Fruit fly (Drosophila melanogaster): ENCODE results near the gene sl.

Gene sl

dm6 chrX:16404803-16405202, 54.7 kb downstream of the sl start, which contains the start of gene CG9981:
CG9981 (minus strand) TSS chrX:16405122.
- TF ChIP-seq cad (GFP tag; optimal IDR thresholded peaks at IDR 0.05) (no peak), CG7745 (tag; optimal IDR thresholded peaks at IDR 0.05) (no peak), CTCF (GFP tag; optimal IDR thresholded peaks at IDR 0.05) (no peak), CG4328 (GFP tag; optimal IDR thresholded peaks at IDR 0.05) (no peak), mirr (GFP tag; optimal IDR thresholded peaks at IDR 0.05) (peak; percentile 52), fd102C (GFP tag; optimal IDR thresholded peaks at IDR 0.05) (no peak), CG2889 (GFP tag; IDR thresholded peaks at IDR 0.05) (no peak), klu (GFP tag; IDR thresholded peaks at IDR 0.05) (no peak), PHDP (tag; optimal IDR thresholded peaks at IDR 0.05) (no peak), CG13296 (GFP tag; optimal IDR thresholded peaks at IDR 0.05) (peak; percentile 6), CG7987 (GFP tag; optimal IDR thresholded peaks at IDR 0.05) (no peak), CG31224 (GFP tag; IDR thresholded peaks at IDR 0.05) (no peak), grn (GFP tag; optimal IDR thresholded peaks at IDR 0.05) (peak; percentile 12), CG12071 (GFP tag; optimal IDR thresholded peaks at IDR 0.05) (no peak), CG4617 (GFP tag; optimal IDR thresholded peaks at IDR 0.05; ENCODE audit: borderline replicate concordance) (no peak), CG34376 (GFP tag; optimal IDR thresholded peaks at IDR 0.05) (peak; percentile 53), ken (GFP tag; IDR thresholded peaks at IDR 0.05) (no peak), CG1602 (GFP tag; optimal IDR thresholded peaks at IDR 0.05) (no peak), exex (tag; optimal IDR thresholded peaks at IDR 0.05) (peak; percentile 46), zf30C (GFP tag; optimal IDR thresholded peaks at IDR 0.05) (no peak), Deaf1 (tag; optimal IDR thresholded peaks at IDR 0.05) (peak; percentile 11), tio (GFP tag; optimal IDR thresholded peaks at IDR 0.05) (no peak), CG8281 (tag; optimal IDR thresholded peaks at IDR 0.05) (no peak), sug (tag; optimal IDR thresholded peaks at IDR 0.05) (peak; percentile 3), ssp (GFP tag; IDR thresholded peaks at IDR 0.05) (no peak), vvl (GFP tag; IDR thresholded peaks at IDR 0.05) (no peak), otp (GFP tag; IDR thresholded peaks at IDR 0.05) (no peak), CG18764 (GFP tag; optimal IDR thresholded peaks at IDR 0.05) (no peak), Oaz (GFP tag; IDR thresholded peaks at IDR 0.05) (no peak), B-H2 (GFP tag; optimal IDR thresholded peaks at IDR 0.05) (no peak), B-H1 (GFP tag; IDR thresholded peaks at IDR 0.05) (no peak), CG6254 (GFP tag; optimal IDR thresholded peaks at IDR 0.05) (no peak), CG13287 (GFP tag; IDR thresholded peaks at IDR 0.05; ENCODE audit: partially characterized antibody) (no peak), Trl (optimal IDR thresholded peaks at IDR 0.05) (no peak), Trl (GFP tag; optimal IDR thresholded peaks at IDR 0.05) (no peak), lola (GFP tag; optimal IDR thresholded peaks at IDR 0.05) (no peak), HLH54F (GFP tag; optimal IDR thresholded peaks at IDR 0.05) (no peak), D19B (GFP tag; optimal IDR thresholded peaks at IDR 0.05) (no peak), CG17829 (tag; optimal IDR thresholded peaks at IDR 0.05) (no peak), Drgx (GFP tag; IDR thresholded peaks at IDR 0.05) (no peak), dysf (GFP tag; IDR thresholded peaks at IDR 0.05) (no peak), chinmo (GFP tag; IDR thresholded peaks at IDR 0.05; ENCODE audit: partially characterized antibody) (no peak), CG18476 (GFP tag; optimal IDR thresholded peaks at IDR 0.05) (no peak), odd (GFP tag; optimal IDR thresholded peaks at IDR 0.05) (no peak), GATAe (GFP tag; conservative IDR thresholded peaks at IDR 0.05) (peak; percentile 44)

Measured in whole organism, embryonic.